Fruit fly (Drosophila melanogaster) whole organism: ENCODE measurements around the gene prtp.

Experiments used
- CG8478 ChIP-seq: fragments of >200 bp; optimal IDR thresholded peaks from 2 replicates; lab custom pipeline; 2018; ENCODE audit warnings: inconsistent platforms
- Dll ChIP-seq: fragments of >200 bp; optimal IDR thresholded peaks from 2 replicates; lab custom pipeline; 2017
- EcR ChIP-seq, 2 experiments: fragments of >200 bp; optimal IDR thresholded peaks; 2 replicates each; lab custom pipeline; 2017; ENCODE audit warnings: missing biosample characterization in 2 of 2, missing genetic modification characterization in 2 of 2, missing genetic modification reagents in 2 of 2
- pan ChIP-seq: fragments of >200 bp; optimal IDR thresholded peaks from 2 replicates; lab custom pipeline; 2017
- psq ChIP-seq: fragments of >200 bp; optimal IDR thresholded peaks from 2 replicates; lab custom pipeline; 2017
- usp ChIP-seq: fragments of >200 bp; optimal IDR thresholded peaks from 2 replicates; lab custom pipeline; 2017; ENCODE audit warnings: missing biosample characterization, missing genetic modification characterization, mixed read lengths

- no peak for TF ChIP-seq psq (lab: Kevin White, UChicago)
- no peak for TF ChIP-seq Dll (lab: Kevin White, UChicago)
- TF ChIP-seq usp (GFP tag; lab: Kevin White, UChicago): no peak
- no peak for TF ChIP-seq pan (lab: Kevin White, UChicago)
- TF ChIP-seq EcR (GFP tag; optimal IDR thresholded peaks at IDR 0.05; lab: Kevin White, UChicago): no peak
- TF ChIP-seq CG8478 (lab: Kevin White, UChicago): no peak
These were observed 13.4 kb downstream of the prtp start for dm6 chrX:11729993-11730392.
